Worm (Caenorhabditis elegans) whole organism, early embryonic: Measurements from ENCODE around the gene F13H8.12.

ENCODE experiments used
- ama-1 ChIP-seq: fragments of 150-350 bp; optimal IDR thresholded peaks from 2 replicates; lab custom pipeline; 2014
- ets-7 ChIP-seq: sonication (generic microtip); optimal IDR thresholded peaks from 2 replicates; lab custom pipeline; 2016; ENCODE audit warnings: missing genotype, missing genetic modification characterization, missing compliant biosample characterization
- flt-1 ChIP-seq: fragments of 200-800 bp; sonication (Bioruptor generic); IDR thresholded peaks from 2 replicates; pipeline ENCODE4 v1.3.6; 2022; ENCODE audit warnings: missing genetic modification characterization, missing compliant biosample characterization
- hmbx-1 ChIP-seq: sonication (generic microtip); optimal IDR thresholded peaks from 2 replicates; lab custom pipeline; 2016; ENCODE audit warnings: mild to moderate bottlenecking, missing genetic modification characterization, missing compliant biosample characterization
- pes-1 ChIP-seq: fragments of 200-800 bp; sonication (Bioruptor generic); IDR thresholded peaks from 2 replicates; pipeline ENCODE4 v1.3.6; 2022; ENCODE audit warnings: missing genetic modification reagents, missing genetic modification characterization, missing compliant biosample characterization
- tbx-11 ChIP-seq: fragments of 200-800 bp; sonication (Bioruptor generic); IDR thresholded peaks from 2 replicates; pipeline ENCODE4 v1.3.6; 2022; ENCODE audit warnings: missing genetic modification characterization, missing compliant biosample characterization

DNA sequence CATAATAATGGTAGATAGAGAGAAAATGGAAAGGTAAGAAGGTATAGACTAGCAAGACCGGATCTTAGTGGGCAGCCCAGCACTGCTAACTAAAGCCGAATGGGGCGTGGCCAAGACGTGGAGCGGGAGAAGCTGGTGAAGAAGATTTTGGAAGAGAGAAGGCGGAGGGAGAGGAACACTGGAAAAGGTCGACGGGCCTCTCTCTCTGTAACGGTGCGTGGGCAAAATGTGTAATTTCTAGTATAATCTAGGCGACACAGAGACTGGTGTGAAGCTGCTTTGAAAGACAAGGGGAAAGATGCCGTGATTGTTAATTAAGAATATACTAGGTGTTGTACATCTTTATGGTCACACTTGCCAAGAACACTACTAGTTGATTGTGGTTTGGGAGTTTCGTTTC, 6.3 kb upstream of the F13H8.12 start, which contains the start of gene F13H8.5:
- TF ChIP-seq ets-7 (tag; lab: Kevin White, UChicago) (no peak), ama-1 (lab: Kevin White, UChicago) (no peak), flt-1 (GFP tag; lab: Robert Waterston, UW) (no peak), tbx-11 (GFP tag; lab: Robert Waterston, UW) (no peak), hmbx-1 (no peak), pes-1 (GFP tag; lab: Robert Waterston, UW) (no peak)
